Worm (Caenorhabditis elegans) whole organism, L3 larva: Measurements from ENCODE around the gene Y73B6BL.47.
"Not testable (repeated sequence)": the region's sequence is repeated elsewhere in the genome, so short reads cannot be mapped to it uniquely, and the experiment has no call there.

Source experiments
- ama-1 ChIP-seq: fragments of 150-350 bp; optimal IDR thresholded peaks from 2 replicates; lab custom pipeline; 2018
- egl-27 ChIP-seq: sonication (generic microtip); optimal IDR thresholded peaks from 4 replicates; lab custom pipeline; 2017; ENCODE audit warnings: missing biosample characterization, missing genetic modification reagents, missing genetic modification characterization
- elt-2 ChIP-seq: sonication (generic microtip); optimal IDR thresholded peaks from 2 replicates; lab custom pipeline; 2016; ENCODE audit warnings: missing genetic modification reagents, mild to moderate bottlenecking, missing genetic modification characterization, missing compliant biosample characterization
- elt-3 ChIP-seq, 3 experiments: fragments of 150-350 bp in 1 of 3; sonication (generic microtip) in 2 of 3; optimal IDR thresholded peaks; 2 replicates in 2 of 3; 4 replicates in 1 of 3; lab custom pipeline; 2014 to 2017; ENCODE audit warnings: missing biosample characterization in 3 of 3, missing genetic modification characterization in 3 of 3
- mdl-1 ChIP-seq: fragments of 150-350 bp; optimal IDR thresholded peaks from 2 replicates; lab custom pipeline; 2014; ENCODE audit warnings: missing biosample characterization, missing genetic modification characterization
- nhr-23 ChIP-seq: fragments of 150-350 bp; optimal IDR thresholded peaks from 2 replicates; lab custom pipeline; 2014; ENCODE audit warnings: missing biosample characterization, missing genetic modification reagents, missing genetic modification characterization
- nhr-76 ChIP-seq: fragments of 150-350 bp; sonication (generic microtip); optimal IDR thresholded peaks from 5 replicates; lab custom pipeline; 2014; ENCODE audit warnings: missing biosample characterization, missing genetic modification characterization
- pqm-1 ChIP-seq: fragments of 150-350 bp; optimal IDR thresholded peaks from 2 replicates; lab custom pipeline; 2017; ENCODE audit warnings: missing biosample characterization, missing genetic modification characterization, inconsistent platforms
- sea-2 ChIP-seq: fragments of 150-350 bp; sonication (generic microtip); optimal IDR thresholded peaks from 4 replicates; lab custom pipeline; 2014; ENCODE audit warnings: missing biosample characterization, missing genetic modification reagents, missing genetic modification characterization
- snpc-4 ChIP-seq: fragments of 150-350 bp; optimal IDR thresholded peaks from 2 replicates; lab custom pipeline; 2014; ENCODE audit warnings: missing biosample characterization, missing genetic modification characterization

DNA sequence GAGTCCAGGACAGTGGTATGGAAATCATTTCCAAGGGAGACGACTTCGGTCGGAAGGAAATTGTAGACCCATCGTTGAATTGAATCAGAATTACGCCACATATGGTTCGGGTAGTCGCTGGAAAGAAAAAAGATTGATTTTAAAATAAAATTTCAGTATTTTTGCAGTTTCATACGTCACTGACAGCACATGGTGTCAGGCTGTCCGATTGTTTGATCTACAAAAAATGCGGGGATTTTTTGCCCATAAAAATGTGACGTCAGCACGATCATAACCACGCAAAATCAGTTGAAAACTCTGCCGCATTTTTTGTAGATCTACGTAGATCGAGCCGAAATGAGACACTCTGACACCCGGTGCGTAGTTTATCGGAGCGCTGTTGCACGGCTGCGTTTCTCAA is 44.4 kb upstream of the Y73B6BL.47 start, which contains the start of gene Y73B6BL.12:
- TF ChIP-seq pqm-1 (tag; lab: Kevin White, UChicago); elt-3 (tag; optimal IDR thresholded peaks at IDR 0.05; lab: Kevin White, UChicago); snpc-4 (tag; lab: Kevin White, UChicago); egl-27 (tag; lab: Kevin White, UChicago); elt-2 (tag; lab: Kevin White, UChicago); nhr-76; nhr-23 (tag; lab: Kevin White, UChicago); sea-2; ama-1; mdl-1 (tag; lab: Kevin White, UChicago): not testable (repeated sequence)
